Worm (Caenorhabditis elegans) whole organism, L4 larva: ENCODE measurements around the gene C15B12.8.
A peak's percentile ranks its signal among the peaks of the same experiment; 100 is the strongest.

ENCODE experiments used
- F10B5.3 ChIP-seq: sonication (generic microtip); optimal IDR thresholded peaks from 2 replicates; lab custom pipeline; 2016; ENCODE audit warnings: mild to moderate bottlenecking, missing genetic modification characterization, missing compliant biosample characterization
- F37D6.2 ChIP-seq: sonication (generic microtip); optimal IDR thresholded peaks from 2 replicates; lab custom pipeline; 2016; ENCODE audit warnings: mild to moderate bottlenecking, missing genetic modification characterization, missing compliant biosample characterization
- F49E8.2 ChIP-seq: sonication (generic microtip); optimal IDR thresholded peaks from 2 replicates; lab custom pipeline; 2016; ENCODE audit warnings: missing compliant biosample characterization, mild to moderate bottlenecking, missing genetic modification characterization, borderline replicate concordance
- T20F7.1 ChIP-seq: fragments of 200-800 bp; sonication (Bioruptor generic); optimal IDR thresholded peaks from 2 replicates; lab custom pipeline; 2018; ENCODE audit warnings: mild to moderate bottlenecking, missing genetic modification characterization, missing compliant biosample characterization
- T26A8.4 ChIP-seq: fragments of 200-800 bp; sonication (Bioruptor generic); IDR thresholded peaks from 2 replicates; pipeline ENCODE4 v1.3.6; 2022; ENCODE audit warnings: missing genetic modification characterization, missing compliant biosample characterization
- Y48G9A.11 ChIP-seq: fragments of 200-800 bp; sonication (Bioruptor generic); IDR thresholded peaks from 2 replicates; pipeline ENCODE4 v1.3.6; 2022; ENCODE audit warnings: missing genetic modification reagents, missing genetic modification characterization, missing compliant biosample characterization
- Y75B8A.6 ChIP-seq: fragments of 200-800 bp; sonication (Bioruptor generic); IDR thresholded peaks from 2 replicates; pipeline ENCODE4 v1.3.6; 2022; ENCODE audit warnings: missing genetic modification reagents, missing genetic modification characterization, missing compliant biosample characterization
- ZK337.2 ChIP-seq: fragments of 200-800 bp; sonication (Bioruptor generic); IDR thresholded peaks from 2 replicates; pipeline ENCODE4 v1.3.6; 2022; ENCODE audit warnings: missing genetic modification reagents, missing genetic modification characterization, missing compliant biosample characterization
- aha-1 ChIP-seq: fragments of 150-350 bp; peaks from one replicate; lab custom pipeline; 2014; ENCODE audit warnings: missing biosample characterization, missing genetic modification characterization
- arid-1 ChIP-seq: fragments of 200-800 bp; sonication (Bioruptor generic); conservative IDR thresholded peaks from 2 replicates; pipeline ENCODE4 v1.3.6; 2022; ENCODE audit warnings: missing genetic modification reagents, missing genetic modification characterization, missing compliant biosample characterization
- ceh-20 ChIP-seq: fragments of 200-800 bp; sonication (Bioruptor generic); IDR thresholded peaks from 2 replicates; pipeline ENCODE4 v1.3.6; 2022; ENCODE audit warnings: missing genetic modification reagents, missing genetic modification characterization, missing compliant biosample characterization
- ceh-44 ChIP-seq: fragments of 200-800 bp; sonication (Bioruptor generic); IDR thresholded peaks from 2 replicates; pipeline ENCODE4 v1.3.6; 2022; ENCODE audit warnings: missing genetic modification reagents, missing genetic modification characterization, missing compliant biosample characterization
- ceh-62 ChIP-seq: sonication (generic microtip); optimal IDR thresholded peaks from 2 replicates; lab custom pipeline; 2017; ENCODE audit warnings: missing biosample characterization, missing genetic modification characterization
- ces-1 ChIP-seq: fragments of 150-350 bp; sonication (generic microtip); optimal IDR thresholded peaks from 4 replicates; lab custom pipeline; 2014; ENCODE audit warnings: missing biosample characterization, missing genetic modification reagents, missing genetic modification characterization
- daf-16 ChIP-seq, 3 experiments: sonication (generic microtip); optimal IDR thresholded peaks; 2 replicates each; lab custom pipeline; 2016 to 2017; ENCODE audit warnings: missing genetic modification characterization in 3 of 3, missing genetic modification reagents in 3 of 3, mild to moderate bottlenecking in 2 of 3, missing compliant biosample characterization in 2 of 3, missing biosample characterization in 1 of 3, moderate library complexity in 1 of 3
- daf-19 ChIP-seq: fragments of 200-800 bp; sonication (Bioruptor generic); conservative IDR thresholded peaks from 2 replicates; pipeline ENCODE4 v1.3.6; 2022; ENCODE audit warnings: missing genetic modification characterization, missing compliant biosample characterization
- dmd-6 ChIP-seq: fragments of 200-800 bp; sonication (Bioruptor generic); IDR thresholded peaks from 2 replicates; pipeline ENCODE4 v1.3.6; 2022; ENCODE audit warnings: missing genetic modification reagents, missing genetic modification characterization, missing compliant biosample characterization
- dmd-8 ChIP-seq: fragments of 200-800 bp; sonication (Bioruptor generic); IDR thresholded peaks from 2 replicates; pipeline ENCODE4 v1.3.6; 2022; ENCODE audit warnings: missing genetic modification characterization, missing compliant biosample characterization
- duxl-1 ChIP-seq: sonication (generic microtip); optimal IDR thresholded peaks from 2 replicates; lab custom pipeline; 2016; ENCODE audit warnings: mild to moderate bottlenecking, missing genetic modification characterization, moderate library complexity, missing compliant biosample characterization; ENCODE audit not compliant: poor library complexity
- egl-43 ChIP-seq: fragments of 200-800 bp; sonication (Bioruptor generic); IDR thresholded peaks from 2 replicates; pipeline ENCODE4 v1.3.6; 2022; ENCODE audit warnings: missing genetic modification reagents, missing genetic modification characterization, missing compliant biosample characterization
- fkh-10 ChIP-seq: fragments of 150-350 bp; optimal IDR thresholded peaks from 2 replicates; lab custom pipeline; 2014; ENCODE audit warnings: missing biosample characterization, missing genetic modification reagents, missing genetic modification characterization
- fos-1 ChIP-seq: fragments of 150-350 bp; optimal IDR thresholded peaks from 2 replicates; lab custom pipeline; 2014; ENCODE audit warnings: missing biosample characterization, missing genetic modification characterization
- hlh-11 ChIP-seq: fragments of 200-800 bp; sonication (Bioruptor generic); optimal IDR thresholded peaks from 2 replicates; lab custom pipeline; 2018; ENCODE audit warnings: mild to moderate bottlenecking, missing genetic modification characterization, missing compliant biosample characterization
- hmg-1.1 ChIP-seq: fragments of 200-800 bp; sonication (Bioruptor generic); IDR thresholded peaks from 2 replicates; pipeline ENCODE4 v1.3.6; 2022; ENCODE audit warnings: missing genetic modification reagents, missing genetic modification characterization, missing compliant biosample characterization
- lin-1 ChIP-seq: fragments of 200-800 bp; sonication (Bioruptor generic); IDR thresholded peaks from 2 replicates; pipeline ENCODE4 v1.3.6; 2022; ENCODE audit warnings: missing genetic modification reagents, missing genetic modification characterization, missing compliant biosample characterization
- lin-13 ChIP-seq: fragments of 150-350 bp; optimal IDR thresholded peaks from 2 replicates; lab custom pipeline; 2014; ENCODE audit warnings: missing biosample characterization, missing genetic modification reagents, missing genetic modification characterization
- lin-15B ChIP-seq: fragments of 150-350 bp; sonication (generic microtip); optimal IDR thresholded peaks from 3 replicates; lab custom pipeline; 2014; ENCODE audit warnings: missing biosample characterization, missing genetic modification characterization
- madf-9 ChIP-seq: fragments of 200-800 bp; sonication (Bioruptor generic); conservative IDR thresholded peaks from 2 replicates; pipeline ENCODE4 v1.3.6; 2022; ENCODE audit warnings: missing genetic modification reagents, missing genetic modification characterization, missing compliant biosample characterization
- mdl-1 ChIP-seq, 2 experiments: fragments of 150-350 bp in 1 of 2; sonication (generic microtip) in 1 of 2; optimal IDR thresholded peaks; 2 replicates each; lab custom pipeline; 2014 to 2017; ENCODE audit warnings: missing biosample characterization in 2 of 2, missing genetic modification characterization in 2 of 2
- mdt-29 ChIP-seq: fragments of 200-800 bp; sonication (Bioruptor generic); IDR thresholded peaks from 2 replicates; pipeline ENCODE4 v1.3.6; 2022; ENCODE audit warnings: missing genetic modification reagents, missing genetic modification characterization, missing compliant biosample characterization
- mes-2 ChIP-seq: sonication (generic microtip); optimal IDR thresholded peaks from 2 replicates; lab custom pipeline; 2016; ENCODE audit warnings: missing genotype, mild to moderate bottlenecking, missing genetic modification characterization, missing compliant biosample characterization; ENCODE audit not compliant: poor library complexity, severe bottlenecking
- mxl-2 ChIP-seq: fragments of 200-800 bp; sonication (Bioruptor generic); conservative IDR thresholded peaks from 2 replicates; pipeline ENCODE4 v1.3.6; 2022; ENCODE audit warnings: missing genetic modification reagents, missing genetic modification characterization, missing compliant biosample characterization
- nhr-102 ChIP-seq: sonication (generic microtip); optimal IDR thresholded peaks from 2 replicates; lab custom pipeline; 2016; ENCODE audit warnings: mild to moderate bottlenecking, missing genetic modification characterization, moderate library complexity, missing compliant biosample characterization
- nhr-11 ChIP-seq: fragments of 150-350 bp; optimal IDR thresholded peaks from 2 replicates; lab custom pipeline; 2014; ENCODE audit warnings: missing biosample characterization, missing genetic modification characterization
- nhr-237 ChIP-seq: sonication (generic microtip); optimal IDR thresholded peaks from 2 replicates; lab custom pipeline; 2017; ENCODE audit warnings: missing biosample characterization, missing genetic modification characterization
- nhr-25 ChIP-seq: sonication (generic microtip); optimal IDR thresholded peaks from 2 replicates; lab custom pipeline; 2017; ENCODE audit warnings: missing genetic modification characterization, mild to moderate bottlenecking, missing compliant biosample characterization, antibody characterized with exemption, moderate library complexity, borderline replicate concordance; ENCODE audit not compliant: insufficient read depth
- nhr-41 ChIP-seq: fragments of 200-800 bp; sonication (Bioruptor generic); IDR thresholded peaks from 2 replicates; pipeline ENCODE4 v1.3.6; 2022; ENCODE audit warnings: missing genetic modification reagents, missing genetic modification characterization, missing compliant biosample characterization
- nhr-48 ChIP-seq: sonication (generic microtip); optimal IDR thresholded peaks from 2 replicates; lab custom pipeline; 2016; ENCODE audit warnings: mild to moderate bottlenecking, missing genetic modification characterization, missing compliant biosample characterization
- pqm-1 ChIP-seq: sonication (generic microtip); optimal IDR thresholded peaks from 2 replicates; lab custom pipeline; 2017; ENCODE audit warnings: missing biosample characterization, missing genetic modification characterization
- rbr-2 ChIP-seq: sonication (generic microtip); optimal IDR thresholded peaks from 2 replicates; lab custom pipeline; 2016; ENCODE audit warnings: missing genotype, missing genetic modification characterization, missing compliant biosample characterization
- tra-1 ChIP-seq: fragments of 200-800 bp; sonication (Bioruptor generic); IDR thresholded peaks from 2 replicates; pipeline ENCODE4 v1.3.6; 2022; ENCODE audit warnings: missing genetic modification reagents, missing genetic modification characterization, missing compliant biosample characterization
- unc-130 ChIP-seq: sonication (generic microtip); optimal IDR thresholded peaks from 2 replicates; lab custom pipeline; 2016; ENCODE audit warnings: missing genetic modification reagents, missing genetic modification characterization, missing compliant biosample characterization
- unc-62 ChIP-seq, 3 experiments: fragments of 150-350 bp in 1 of 3; sonication (generic microtip); optimal IDR thresholded peaks in 2 of 3; peaks in 1 of 3; 1 replicate in 1 of 3; 2 replicates in 2 of 3; lab custom pipeline; 2014 to 2017; ENCODE audit warnings: missing biosample characterization in 3 of 3, missing genetic modification characterization in 3 of 3, missing genetic modification reagents in 3 of 3, missing genotype in 1 of 3
- vab-7 ChIP-seq: fragments of 200-800 bp; sonication (Bioruptor generic); IDR thresholded peaks from 2 replicates; pipeline ENCODE4 v1.3.6; 2022; ENCODE audit warnings: missing genetic modification reagents, missing genetic modification characterization, missing compliant biosample characterization
- zfp-3 ChIP-seq: fragments of 200-800 bp; sonication (Bioruptor generic); conservative IDR thresholded peaks from 2 replicates; pipeline ENCODE4 v1.3.6; 2022; ENCODE audit warnings: missing genetic modification reagents, missing genetic modification characterization, missing compliant biosample characterization
- zip-2 ChIP-seq: fragments of 150-350 bp; optimal IDR thresholded peaks from 2 replicates; lab custom pipeline; 2014; ENCODE audit warnings: missing biosample characterization, missing genetic modification characterization
- ztf-7 ChIP-seq: fragments of 150-350 bp; optimal IDR thresholded peaks from 2 replicates; lab custom pipeline; 2014; ENCODE audit warnings: missing biosample characterization, missing genetic modification characterization

The C15B12.8 gene

DNA sequence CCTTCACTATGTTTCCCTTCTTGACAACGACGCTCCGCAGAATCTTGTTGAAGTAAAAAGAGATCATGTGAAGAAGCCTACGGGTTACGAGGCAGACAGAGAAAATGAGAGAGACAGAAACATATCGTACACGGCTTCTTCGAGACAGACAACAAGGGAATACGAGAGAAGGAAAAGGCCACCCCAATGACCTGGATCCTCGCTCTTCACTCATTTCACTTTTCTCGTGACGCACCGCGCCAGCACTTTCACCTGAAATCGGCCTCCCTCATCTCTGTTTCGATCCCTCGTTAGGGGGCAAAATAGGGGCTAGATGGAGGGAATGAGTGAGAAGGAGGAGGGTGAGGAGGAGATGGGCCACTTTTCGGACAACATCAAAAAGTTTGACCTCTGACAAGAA, 41.2 kb downstream of the C15B12.8 start (continued):
- TF ChIP-seq hmg-1.1, result no peak
- no peak for TF ChIP-seq T20F7.1
- no peak for TF ChIP-seq ceh-62 (tag; lab: Kevin White, UChicago)
- TF ChIP-seq tra-1, result no peak
- no peak for TF ChIP-seq nhr-237 (tag; lab: Kevin White, UChicago)
- no peak for TF ChIP-seq dmd-8 (GFP tag; lab: Robert Waterston, UW)
- peak; percentile 63 for TF ChIP-seq aha-1
- peak in 1 of 2 experiments; percentile 3 for TF ChIP-seq unc-62 (GFP tag; optimal IDR thresholded peaks at IDR 0.05 in 1 of 2; lab: Kevin White, UChicago)
- TF ChIP-seq unc-62 (tag; optimal IDR thresholded peaks at IDR 0.05; lab: Kevin White, UChicago), result no peak
- no peak for TF ChIP-seq vab-7 (GFP tag; lab: Robert Waterston, UW)
- no peak for TF ChIP-seq pqm-1
- TF ChIP-seq nhr-48 (tag; lab: Kevin White, UChicago), result no peak
- TF ChIP-seq nhr-41, result no peak
- no peak for TF ChIP-seq daf-16 (GFP tag; optimal IDR thresholded peaks at IDR 0.05; lab: Kevin White, UChicago)
- no peak for TF ChIP-seq daf-16 (tag; optimal IDR thresholded peaks at IDR 0.05; lab: Kevin White, UChicago)
- no peak for TF ChIP-seq dmd-6

DNA sequence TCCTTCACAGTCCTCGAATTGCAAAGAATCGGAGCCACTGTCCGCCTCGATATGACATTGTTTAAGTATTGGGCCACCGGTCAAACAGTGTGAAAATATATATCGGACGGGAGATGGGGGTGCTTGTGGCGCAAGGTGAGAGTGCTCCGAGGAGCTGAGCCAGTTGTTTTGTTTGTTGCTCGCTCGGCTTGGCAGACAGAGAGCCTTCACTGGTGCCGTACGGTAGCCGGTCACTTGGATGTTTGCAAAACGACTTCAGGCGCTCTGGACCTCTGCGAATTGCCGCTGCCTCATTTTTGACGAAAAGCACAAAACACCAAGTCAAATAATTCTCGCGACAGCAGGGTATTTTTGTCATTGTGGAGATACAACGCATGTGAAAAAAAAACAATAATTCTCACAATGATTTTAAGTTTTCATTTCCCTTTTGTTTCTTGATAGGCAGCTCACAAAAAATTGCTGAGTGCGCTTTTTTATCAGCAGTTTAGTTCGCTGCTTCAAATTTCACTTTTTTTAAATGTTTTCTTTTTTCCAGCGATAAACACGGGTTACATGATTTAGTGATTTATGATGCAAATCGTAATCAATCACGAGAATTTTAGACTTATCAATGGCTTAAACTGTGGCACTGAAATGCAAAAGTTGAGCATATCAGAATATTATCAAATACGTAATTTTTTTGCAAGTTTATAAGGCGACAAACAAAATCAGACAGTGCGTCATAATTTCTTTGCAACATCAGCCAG, 43.1 kb downstream of the C15B12.8 start:
- no peak for TF ChIP-seq F49E8.2
- TF ChIP-seq mdt-29, result no peak
- TF ChIP-seq F10B5.3, result no peak
- TF ChIP-seq pqm-1, result peak; percentile 50
- no peak for TF ChIP-seq T26A8.4 (GFP tag; lab: Robert Waterston, UW)
- TF ChIP-seq mes-2 (tag; lab: Kevin White, UChicago), result no peak
- TF ChIP-seq ces-1 (GFP tag; lab: Kevin White, UChicago), result no peak
- peak; percentile 68 for TF ChIP-seq ztf-7
- TF ChIP-seq hlh-11, result peak; percentile 79
- no peak for TF ChIP-seq Y75B8A.6 (GFP tag; lab: Robert Waterston, UW)
- TF ChIP-seq duxl-1 (tag; lab: Kevin White, UChicago), result no peak
- TF ChIP-seq unc-130 (GFP tag; lab: Kevin White, UChicago), result no peak
- no peak for TF ChIP-seq lin-15B (tag; lab: Kevin White, UChicago)
- TF ChIP-seq mdl-1 (tag; optimal IDR thresholded peaks at IDR 0.05; lab: Kevin White, UChicago), result no peak
- no peak for TF ChIP-seq fkh-10 (GFP tag; lab: Kevin White, UChicago)
- no peak for TF ChIP-seq madf-9 (GFP tag; lab: Robert Waterston, UW)
- TF ChIP-seq zfp-3, result no peak
- no peak for TF ChIP-seq ceh-44 (GFP tag; lab: Robert Waterston, UW)
- TF ChIP-seq mxl-2 (GFP tag; lab: Robert Waterston, UW), result no peak
- TF ChIP-seq F37D6.2, result no peak
- TF ChIP-seq arid-1 (GFP tag; lab: Robert Waterston, UW), result no peak
- peak; percentile 81 for TF ChIP-seq ceh-20 (GFP tag; lab: Robert Waterston, UW)
- no peak for TF ChIP-seq rbr-2 (tag; lab: Kevin White, UChicago)
- TF ChIP-seq nhr-11, result no peak
- peak in 1 of 2 experiments; percentile 39 for TF ChIP-seq unc-62 (GFP tag; optimal IDR thresholded peaks at IDR 0.05 in 1 of 2; lab: Kevin White, UChicago)
- no peak for TF ChIP-seq unc-62 (tag; optimal IDR thresholded peaks at IDR 0.05; lab: Kevin White, UChicago)
- TF ChIP-seq daf-19 (GFP tag; lab: Robert Waterston, UW), result no peak
- no peak for TF ChIP-seq Y48G9A.11
- no peak for TF ChIP-seq aha-1
- TF ChIP-seq nhr-41, result no peak
- no peak for TF ChIP-seq T20F7.1
- no peak for TF ChIP-seq lin-13 (GFP tag; lab: Kevin White, UChicago)
- TF ChIP-seq ZK337.2, result no peak
- TF ChIP-seq dmd-8 (GFP tag; lab: Robert Waterston, UW), result no peak
- TF ChIP-seq zip-2 (tag; lab: Kevin White, UChicago), result no peak
- no peak for TF ChIP-seq nhr-102 (tag; lab: Kevin White, UChicago)
- TF ChIP-seq egl-43 (GFP tag; lab: Robert Waterston, UW), result no peak
- no peak for TF ChIP-seq lin-1 (GFP tag; lab: Robert Waterston, UW)
- no peak for TF ChIP-seq nhr-25 (tag; lab: Kevin White, UChicago)
- TF ChIP-seq fos-1 (tag; lab: Kevin White, UChicago), result no peak
